Worm (Caenorhabditis elegans): ENCODE data around the gene C54E10.11.

ce11 chrV:18821569-18821968, 19.6 kb upstream of the C54E10.11 start:
- TF ChIP-seq fkh-10 (GFP tag; optimal IDR thresholded peaks at IDR 0.05) (peak; percentile 86), ceh-28 (tag; optimal IDR thresholded peaks at IDR 0.05) (no peak), lin-39 (tag; optimal IDR thresholded peaks at IDR 0.05) (no peak)
